Worm (Caenorhabditis elegans): ENCODE data around the gene ints-9.

The ints-9 gene

ce11 chrV:7538018-7538417 is 37.6 kb upstream of the ints-9 start, which contains the start of gene C54F6.12:
TSS of gene C54F6.12 (minus strand) at chrV:7538118.
- no peak for TF ChIP-seq ceh-39 (tag; optimal IDR thresholded peaks at IDR 0.05)
- no peak for TF ChIP-seq nhr-76 (tag; optimal IDR thresholded peaks at IDR 0.05)
- no peak for TF ChIP-seq lin-13 (tag; optimal IDR thresholded peaks at IDR 0.05)
- no peak for TF ChIP-seq mls-2 (tag; optimal IDR thresholded peaks at IDR 0.05)
- TF ChIP-seq blmp-1 (tag; optimal IDR thresholded peaks at IDR 0.05), result no peak
- no peak for TF ChIP-seq hlh-1 (tag; optimal IDR thresholded peaks at IDR 0.05)
- TF ChIP-seq unc-120 (tag; optimal IDR thresholded peaks at IDR 0.05; ENCODE audit: poor library complexity, severe bottlenecking), result no peak
- TF ChIP-seq tbx-8 (GFP tag; optimal IDR thresholded peaks at IDR 0.05), result no peak
- no peak for TF ChIP-seq cnd-1 (tag; optimal IDR thresholded peaks at IDR 0.05)
- no peak for TF ChIP-seq ham-2 (GFP tag; optimal IDR thresholded peaks at IDR 0.05)

- TF ChIP-seq hlh-1 (tag; optimal IDR thresholded peaks at IDR 0.05), result no peak
- TF ChIP-seq nhr-237 (tag; optimal IDR thresholded peaks at IDR 0.05), result no peak
- TF ChIP-seq M03D4.4 (tag; optimal IDR thresholded peaks at IDR 0.05), result no peak
- no peak for TF ChIP-seq nhr-2 (tag; optimal IDR thresholded peaks at IDR 0.05)
- TF ChIP-seq ceh-39 (tag; optimal IDR thresholded peaks at IDR 0.05), result no peak
These were observed 36.6 kb upstream of the ints-9 start, which contains the start of gene srh-268 for ce11 chrV:7539015-7539414. TSS of gene srh-268 (plus strand) at chrV:7539315.

ce11 chrV:7543728-7544127 is 31.9 kb upstream of the ints-9 start:
- TF ChIP-seq blmp-1 (tag; optimal IDR thresholded peaks at IDR 0.05) (no peak), nhr-28 (tag; optimal IDR thresholded peaks at IDR 0.05) (no peak), elt-3 (tag; optimal IDR thresholded peaks at IDR 0.05) (no peak), sem-2 (GFP tag; optimal IDR thresholded peaks at IDR 0.05) (no peak), sptf-1 (tag; optimal IDR thresholded peaks at IDR 0.05) (no peak), flh-1 (GFP tag; optimal IDR thresholded peaks at IDR 0.05) (no peak), lin-13 (tag; optimal IDR thresholded peaks at IDR 0.05) (no peak), zip-8 (tag; optimal IDR thresholded peaks at IDR 0.05) (peak; percentile 92), M03D4.4 (tag; optimal IDR thresholded peaks at IDR 0.05) (no peak)

- no peak for TF ChIP-seq hlh-1 (tag; optimal IDR thresholded peaks at IDR 0.05)
- no peak for TF ChIP-seq unc-39 (tag; optimal IDR thresholded peaks at IDR 0.05)
- TF ChIP-seq unc-120 (tag; optimal IDR thresholded peaks at IDR 0.05; ENCODE audit: poor library complexity, severe bottlenecking), result no peak
- no peak for TF ChIP-seq tbx-8 (GFP tag; optimal IDR thresholded peaks at IDR 0.05)
- no peak for TF ChIP-seq zip-8 (tag; optimal IDR thresholded peaks at IDR 0.05)
- no peak for TF ChIP-seq ces-1 (GFP tag; optimal IDR thresholded peaks at IDR 0.05)
- no peak for TF ChIP-seq ceh-39 (tag; optimal IDR thresholded peaks at IDR 0.05)
- no peak for TF ChIP-seq nhr-28 (tag; optimal IDR thresholded peaks at IDR 0.05)
- no peak for TF ChIP-seq mls-2 (tag; optimal IDR thresholded peaks at IDR 0.05)
- no peak for TF ChIP-seq mep-1 (tag; optimal IDR thresholded peaks at IDR 0.05)
- TF ChIP-seq nhr-12 (tag; optimal IDR thresholded peaks at IDR 0.05), result no peak
- TF ChIP-seq elt-3 (tag; optimal IDR thresholded peaks at IDR 0.05), result no peak
- no peak for TF ChIP-seq nhr-237 (tag; optimal IDR thresholded peaks at IDR 0.05)
- TF ChIP-seq sptf-1 (tag; optimal IDR thresholded peaks at IDR 0.05), result no peak
- no peak for TF ChIP-seq cnd-1 (tag; optimal IDR thresholded peaks at IDR 0.05)
- TF ChIP-seq lin-13 (tag; optimal IDR thresholded peaks at IDR 0.05), result no peak
- TF ChIP-seq ceh-83 (GFP tag; optimal IDR thresholded peaks at IDR 0.05), result no peak
- TF ChIP-seq unc-62 (GFP tag; optimal IDR thresholded peaks at IDR 0.05), result no peak
- TF ChIP-seq flh-1 (GFP tag; optimal IDR thresholded peaks at IDR 0.05), result no peak
These were observed 30.4 kb upstream of the ints-9 start, which contains the start of the genes C54F6.19 and nhx-3 for ce11 chrV:7545187-7545586. TSS of gene C54F6.19 (plus strand) at chrV:7545487. TSS of gene nhx-3 (minus strand) at chrV:7545523.

- no peak for TF ChIP-seq nhr-28 (tag; optimal IDR thresholded peaks at IDR 0.05)
- no peak for TF ChIP-seq drap-1 (GFP tag; optimal IDR thresholded peaks at IDR 0.05)
- no peak for TF ChIP-seq M03D4.4 (tag; optimal IDR thresholded peaks at IDR 0.05)
- no peak for TF ChIP-seq lin-32 (GFP tag; optimal IDR thresholded peaks at IDR 0.05)
These were observed 28.1 kb upstream of the ints-9 start, which contains the start of gene ftn-1 for ce11 chrV:7547479-7547878. TSS of gene ftn-1 (minus strand) at chrV:7547579.

ce11 chrV:7548017-7548416 is 27.6 kb upstream of the ints-9 start:
- TF ChIP-seq mep-1 (tag; optimal IDR thresholded peaks at IDR 0.05) (no peak), mls-2 (tag; optimal IDR thresholded peaks at IDR 0.05) (no peak)

ce11 chrV:7551821-7552220 is 23.8 kb upstream of the ints-9 start, which contains the start of gene F19F10.3:
TSS of gene F19F10.3 (plus strand) at chrV:7552121.
- TF ChIP-seq unc-39 (tag; optimal IDR thresholded peaks at IDR 0.05), result no peak
- TF ChIP-seq elt-1 (tag; optimal IDR thresholded peaks at IDR 0.05; ENCODE audit: borderline replicate concordance, insufficient read depth), result no peak
- no peak for TF ChIP-seq unc-62 (GFP tag; optimal IDR thresholded peaks at IDR 0.05)
- TF ChIP-seq snpc-4 (tag; optimal IDR thresholded peaks at IDR 0.05), result no peak
- TF ChIP-seq lsy-2 (tag; optimal IDR thresholded peaks at IDR 0.05), result no peak
- no peak for TF ChIP-seq ham-2 (GFP tag; optimal IDR thresholded peaks at IDR 0.05)
- TF ChIP-seq nhr-237 (tag; optimal IDR thresholded peaks at IDR 0.05), result no peak
- TF ChIP-seq mab-5 (tag; optimal IDR thresholded peaks at IDR 0.05), result no peak
- no peak for TF ChIP-seq mls-2 (tag; optimal IDR thresholded peaks at IDR 0.05)
- TF ChIP-seq lin-32 (GFP tag; optimal IDR thresholded peaks at IDR 0.05), result no peak
- no peak for TF ChIP-seq ztf-11 (tag; optimal IDR thresholded peaks at IDR 0.05)
- no peak for TF ChIP-seq ceh-83 (GFP tag; optimal IDR thresholded peaks at IDR 0.05)
- TF ChIP-seq pha-4 (tag; optimal IDR thresholded peaks at IDR 0.05), result no peak
- TF ChIP-seq nhr-12 (tag; optimal IDR thresholded peaks at IDR 0.05), result no peak
